Worm (Caenorhabditis elegans) whole organism, L2 larva: ENCODE measurements around the gene chtb-2.

Experiments
- C34F6.9 ChIP-seq: fragments of 150-350 bp; optimal IDR thresholded peaks from 2 replicates; lab custom pipeline; 2014; ENCODE audit warnings: missing biosample characterization, missing genetic modification characterization
- F13H6.1 ChIP-seq: sonication (generic microtip); optimal IDR thresholded peaks from 2 replicates; lab custom pipeline; 2016; ENCODE audit warnings: missing genetic modification characterization, missing compliant biosample characterization
- R02D3.7 ChIP-seq: fragments of 150-350 bp; optimal IDR thresholded peaks from 2 replicates; lab custom pipeline; 2014; ENCODE audit warnings: missing biosample characterization, missing genetic modification characterization
- ZK546.5 ChIP-seq: sonication (generic microtip); optimal IDR thresholded peaks from 2 replicates; lab custom pipeline; 2017; ENCODE audit warnings: missing biosample characterization, missing genetic modification characterization
- alr-1 ChIP-seq: fragments of 150-350 bp; optimal IDR thresholded peaks from 2 replicates; lab custom pipeline; 2014; ENCODE audit warnings: missing biosample characterization, missing genetic modification characterization
- aly-2 ChIP-seq: fragments of 150-350 bp; optimal IDR thresholded peaks from 2 replicates; lab custom pipeline; 2014; ENCODE audit warnings: missing biosample characterization, missing genetic modification characterization
- ama-1 ChIP-seq: fragments of 150-350 bp; optimal IDR thresholded peaks from 2 replicates; lab custom pipeline; 2018; ENCODE audit warnings: inconsistent platforms
- blmp-1 ChIP-seq: sonication (generic microtip); optimal IDR thresholded peaks from 2 replicates; lab custom pipeline; 2017; ENCODE audit warnings: missing genetic modification characterization, mild to moderate bottlenecking, missing compliant biosample characterization, antibody characterized with exemption, moderate library complexity; ENCODE audit not compliant: insufficient read depth
- ceh-16 ChIP-seq: fragments of 150-350 bp; optimal IDR thresholded peaks from 2 replicates; lab custom pipeline; 2014; ENCODE audit warnings: missing biosample characterization, missing genetic modification characterization
- ceh-82 ChIP-seq: fragments of 150-350 bp; optimal IDR thresholded peaks from 2 replicates; lab custom pipeline; 2014; ENCODE audit warnings: missing biosample characterization, missing genetic modification characterization
- crh-2 ChIP-seq: sonication (generic microtip); optimal IDR thresholded peaks from 2 replicates; lab custom pipeline; 2017; ENCODE audit warnings: missing biosample characterization, missing genetic modification characterization
- dmd-4 ChIP-seq: sonication (generic microtip); optimal IDR thresholded peaks from 2 replicates; lab custom pipeline; 2017; ENCODE audit warnings: missing biosample characterization, missing genetic modification characterization
- egl-27 ChIP-seq: sonication (generic microtip); optimal IDR thresholded peaks from 3 replicates; lab custom pipeline; 2017; ENCODE audit warnings: missing biosample characterization, missing genetic modification reagents, missing genetic modification characterization
- elt-1 ChIP-seq: fragments of 150-350 bp; optimal IDR thresholded peaks from 2 replicates; lab custom pipeline; 2014; ENCODE audit warnings: missing biosample characterization, missing genetic modification characterization
- fos-1 ChIP-seq: fragments of 150-350 bp; optimal IDR thresholded peaks from 2 replicates; lab custom pipeline; 2014; ENCODE audit warnings: missing biosample characterization, missing genetic modification characterization
- gmeb-1 ChIP-seq: fragments of 150-350 bp; optimal IDR thresholded peaks from 2 replicates; lab custom pipeline; 2014; ENCODE audit warnings: missing biosample characterization, missing genetic modification characterization
- lin-11 ChIP-seq: fragments of 150-350 bp; sonication (generic microtip); optimal IDR thresholded peaks from 2 replicates; lab custom pipeline; 2014; ENCODE audit warnings: missing biosample characterization, missing genetic modification characterization, inconsistent platforms, mixed read lengths
- lin-13 ChIP-seq: fragments of 150-350 bp; optimal IDR thresholded peaks from 2 replicates; lab custom pipeline; 2014; ENCODE audit warnings: missing biosample characterization, missing genetic modification reagents, missing genetic modification characterization
- lsy-2 ChIP-seq, 2 experiments: fragments of 150-350 bp in 1 of 2; sonication (generic microtip) in 1 of 2; optimal IDR thresholded peaks; 2 replicates each; lab custom pipeline; 2014 to 2017; ENCODE audit warnings: missing biosample characterization in 2 of 2, missing genetic modification characterization in 2 of 2
- mab-5 ChIP-seq: fragments of 150-350 bp; optimal IDR thresholded peaks from 2 replicates; lab custom pipeline; 2014; ENCODE audit warnings: missing biosample characterization, missing genetic modification characterization
- mbf-1 ChIP-seq: sonication (generic microtip); optimal IDR thresholded peaks from 2 replicates; lab custom pipeline; 2017; ENCODE audit warnings: missing biosample characterization, missing genetic modification characterization
- mdl-1 ChIP-seq, 2 experiments: fragments of 150-350 bp in 1 of 2; sonication (generic microtip) in 1 of 2; optimal IDR thresholded peaks; 2 replicates each; lab custom pipeline; 2017; ENCODE audit warnings: missing biosample characterization in 2 of 2, missing genetic modification characterization in 2 of 2
- nhr-10 ChIP-seq: sonication (generic microtip); optimal IDR thresholded peaks from 2 replicates; lab custom pipeline; 2017; ENCODE audit warnings: missing biosample characterization, missing genetic modification characterization
- nhr-11 ChIP-seq: fragments of 150-350 bp; optimal IDR thresholded peaks from 2 replicates; lab custom pipeline; 2014; ENCODE audit warnings: missing biosample characterization, missing genetic modification characterization
- nhr-12 ChIP-seq: fragments of 150-350 bp; optimal IDR thresholded peaks from 2 replicates; lab custom pipeline; 2014; ENCODE audit warnings: missing biosample characterization, missing genetic modification characterization
- nhr-129 ChIP-seq: fragments of 150-350 bp; optimal IDR thresholded peaks from 2 replicates; lab custom pipeline; 2014; ENCODE audit warnings: missing biosample characterization, missing genetic modification characterization
- nhr-23 ChIP-seq: fragments of 150-350 bp; optimal IDR thresholded peaks from 2 replicates; lab custom pipeline; 2014; ENCODE audit warnings: missing biosample characterization, missing genetic modification reagents, missing genetic modification characterization
- nhr-237 ChIP-seq: fragments of 150-350 bp; optimal IDR thresholded peaks from 2 replicates; lab custom pipeline; 2014; ENCODE audit warnings: missing biosample characterization, missing genetic modification characterization
- nhr-6 ChIP-seq: fragments of 150-350 bp; optimal IDR thresholded peaks from 2 replicates; lab custom pipeline; 2014; ENCODE audit warnings: missing biosample characterization, missing genetic modification characterization
- nhr-77 ChIP-seq: fragments of 150-350 bp; optimal IDR thresholded peaks from 2 replicates; lab custom pipeline; 2014; ENCODE audit warnings: missing biosample characterization, missing genetic modification characterization
- peb-1 ChIP-seq: fragments of 150-350 bp; optimal IDR thresholded peaks from 2 replicates; lab custom pipeline; 2014; ENCODE audit warnings: missing biosample characterization, missing genetic modification characterization
- sem-4 ChIP-seq: fragments of 150-350 bp; optimal IDR thresholded peaks from 2 replicates; lab custom pipeline; 2014; ENCODE audit warnings: missing biosample characterization, missing genetic modification reagents, missing genetic modification characterization
- skn-1 ChIP-seq: sonication (generic microtip); optimal IDR thresholded peaks from 2 replicates; lab custom pipeline; 2017; ENCODE audit warnings: missing biosample characterization, missing genetic modification characterization
- sma-9 ChIP-seq, 2 experiments: fragments of 150-350 bp in 1 of 2; sonication (generic microtip) in 1 of 2; optimal IDR thresholded peaks; 2 replicates each; lab custom pipeline; 2014 to 2016; ENCODE audit warnings: missing genetic modification characterization in 2 of 2, mild to moderate bottlenecking in 1 of 2, missing biosample characterization in 1 of 2, missing compliant biosample characterization in 1 of 2, missing genetic modification reagents in 1 of 2, moderate library complexity in 1 of 2
- snpc-4 ChIP-seq: fragments of 150-350 bp; optimal IDR thresholded peaks from 2 replicates; lab custom pipeline; 2014; ENCODE audit warnings: missing biosample characterization, missing genetic modification characterization
- unc-39 ChIP-seq: fragments of 150-350 bp; optimal IDR thresholded peaks from 2 replicates; lab custom pipeline; 2014; ENCODE audit warnings: missing biosample characterization, missing genetic modification characterization
- unc-55 ChIP-seq: fragments of 150-350 bp; sonication (generic microtip); optimal IDR thresholded peaks from 3 replicates; lab custom pipeline; 2014; ENCODE audit warnings: missing biosample characterization, missing genetic modification reagents, missing genetic modification characterization
- unc-62 ChIP-seq: fragments of 150-350 bp; optimal IDR thresholded peaks from 2 replicates; lab custom pipeline; 2014; ENCODE audit warnings: missing biosample characterization, missing genetic modification reagents, missing genetic modification characterization
- zag-1 ChIP-seq: fragments of 150-350 bp; optimal IDR thresholded peaks from 2 replicates; lab custom pipeline; 2014; ENCODE audit warnings: missing biosample characterization, missing genetic modification characterization
- ztf-1 ChIP-seq: fragments of 200-800 bp; sonication (Bioruptor generic); conservative IDR thresholded peaks from 2 replicates; pipeline ENCODE4 v1.3.6; 2022; ENCODE audit warnings: missing genetic modification characterization, missing compliant biosample characterization
- ztf-4 ChIP-seq: fragments of 150-350 bp; optimal IDR thresholded peaks from 2 replicates; lab custom pipeline; 2014; ENCODE audit warnings: missing biosample characterization, missing genetic modification characterization

chtb-2 gene

ce11 chrIII:6449854-6450253, 33.2 kb upstream of the chtb-2 start:
- TF ChIP-seq sma-9 (GFP tag; optimal IDR thresholded peaks at IDR 0.05; lab: Kevin White, UChicago) = no peak
- no peak for TF ChIP-seq sma-9 (tag; optimal IDR thresholded peaks at IDR 0.05; lab: Kevin White, UChicago)
- TF ChIP-seq lin-13 (GFP tag; lab: Kevin White, UChicago) = no peak
- no peak for TF ChIP-seq gmeb-1 (tag; lab: Kevin White, UChicago)
- no peak for TF ChIP-seq alr-1
- TF ChIP-seq nhr-10 = no peak
- TF ChIP-seq ZK546.5 (tag; lab: Kevin White, UChicago) = no peak
- no peak for TF ChIP-seq blmp-1
- TF ChIP-seq lsy-2 (tag; optimal IDR thresholded peaks at IDR 0.05; lab: Kevin White, UChicago) = no peak
- no peak for TF ChIP-seq mdl-1 (tag; optimal IDR thresholded peaks at IDR 0.05; lab: Kevin White, UChicago)
- no peak for TF ChIP-seq skn-1 (tag; lab: Kevin White, UChicago)
- no peak for TF ChIP-seq F13H6.1 (tag; lab: Kevin White, UChicago)
- no peak for TF ChIP-seq unc-62 (GFP tag; lab: Kevin White, UChicago)
- TF ChIP-seq unc-55 (GFP tag; lab: Kevin White, UChicago) = no peak
- TF ChIP-seq mab-5 (tag; lab: Kevin White, UChicago) = no peak
- no peak for TF ChIP-seq ztf-4
- TF ChIP-seq unc-39 (tag; lab: Kevin White, UChicago) = no peak
- no peak for TF ChIP-seq ceh-82 (tag; lab: Kevin White, UChicago)
- no peak for TF ChIP-seq ceh-16 (tag; lab: Kevin White, UChicago)
- TF ChIP-seq ztf-1 = no peak
- TF ChIP-seq, all 48 proteins: peak for 0

ce11 chrIII:6450596-6450995, 32.4 kb upstream of the chtb-2 start, which contains the start of gene T26A5.6:
Gene T26A5.6, minus strand, starts transcription at chrIII:6450696.
- TF ChIP-seq C34F6.9 (tag; lab: Kevin White, UChicago) (no peak), R02D3.7 (tag; lab: Kevin White, UChicago) (no peak), sma-9 (GFP tag; optimal IDR thresholded peaks at IDR 0.05; lab: Kevin White, UChicago) (no peak), sma-9 (tag; optimal IDR thresholded peaks at IDR 0.05; lab: Kevin White, UChicago) (no peak)
- TF ChIP-seq, all 48 proteins: peak for 0

ce11 chrIII:6452278-6452677, 30.7 kb upstream of the chtb-2 start, which contains the start of gene set-1:
Gene set-1, minus strand, starts transcription at chrIII:6452378.
- TF ChIP-seq peb-1 (no peak), F13H6.1 (tag; lab: Kevin White, UChicago) (no peak), crh-2 (no peak)
- TF ChIP-seq, all 48 proteins: peak for 0

ce11 chrIII:6452683-6453082, 30.3 kb upstream of the chtb-2 start:
- TF ChIP-seq lsy-2 (tag; optimal IDR thresholded peaks at IDR 0.05; lab: Kevin White, UChicago) (peak in 1 of 2 experiments; percentile 15), unc-55 (GFP tag; lab: Kevin White, UChicago) (peak; percentile 40), nhr-129 (peak; percentile 25), nhr-23 (no peak), C34F6.9 (tag; lab: Kevin White, UChicago) (peak; percentile 38)
- TF ChIP-seq, all 48 proteins: peak for 4

ce11 chrIII:6453665-6454064, 29.4 kb upstream of the chtb-2 start:
- TF ChIP-seq nhr-237 (tag; lab: Kevin White, UChicago) = no peak
- TF ChIP-seq dmd-4 (tag; lab: Kevin White, UChicago) = no peak
- TF ChIP-seq mab-5 (tag; lab: Kevin White, UChicago) = peak; percentile 33
- TF ChIP-seq zag-1 (tag; lab: Kevin White, UChicago) = peak; percentile 66
- no peak for TF ChIP-seq nhr-11
- peak; percentile 41 for TF ChIP-seq snpc-4 (tag; lab: Kevin White, UChicago)
- TF ChIP-seq ceh-16 (tag; lab: Kevin White, UChicago) = peak; percentile 4
- no peak for TF ChIP-seq nhr-12 (tag; lab: Kevin White, UChicago)
- peak; percentile 20 to 55 for TF ChIP-seq mdl-1 (tag; optimal IDR thresholded peaks at IDR 0.05; lab: Kevin White, UChicago)
- peak; percentile 90 for TF ChIP-seq sem-4 (tag; lab: Kevin White, UChicago)
- TF ChIP-seq peb-1 = no peak
- TF ChIP-seq unc-39 (tag; lab: Kevin White, UChicago) = no peak
- TF ChIP-seq ZK546.5 (tag; lab: Kevin White, UChicago) = no peak
- no peak for TF ChIP-seq R02D3.7 (tag; lab: Kevin White, UChicago)
- no peak for TF ChIP-seq nhr-77 (tag; lab: Kevin White, UChicago)
- peak; percentile 17 for TF ChIP-seq aly-2 (tag; lab: Kevin White, UChicago)
- TF ChIP-seq lin-11 = peak; percentile 67
- peak; percentile 89 for TF ChIP-seq blmp-1
- TF ChIP-seq egl-27 (tag; lab: Kevin White, UChicago) = peak; percentile 65
- peak; percentile 88 for TF ChIP-seq lin-13 (GFP tag; lab: Kevin White, UChicago)
- TF ChIP-seq ztf-4 = peak; percentile 83
- TF ChIP-seq F13H6.1 (tag; lab: Kevin White, UChicago) = peak; percentile 84
- TF ChIP-seq gmeb-1 (tag; lab: Kevin White, UChicago) = peak; percentile 77
- TF ChIP-seq fos-1 (tag; lab: Kevin White, UChicago) = peak; percentile 86
- TF ChIP-seq ztf-1 = no peak
- TF ChIP-seq nhr-10 = no peak
- peak; percentile 48 to 93 for TF ChIP-seq lsy-2 (tag; optimal IDR thresholded peaks at IDR 0.05; lab: Kevin White, UChicago)
- TF ChIP-seq elt-1 (tag; lab: Kevin White, UChicago) = no peak
- TF ChIP-seq ama-1 (lab: Kevin White, UChicago) = no peak
- TF ChIP-seq C34F6.9 (tag; lab: Kevin White, UChicago) = peak; percentile 85
- TF ChIP-seq ceh-82 (tag; lab: Kevin White, UChicago) = no peak
- TF ChIP-seq unc-62 (GFP tag; lab: Kevin White, UChicago) = no peak
- no peak for TF ChIP-seq nhr-23
- TF ChIP-seq crh-2 = peak; percentile 82
- TF ChIP-seq nhr-6 (tag; lab: Kevin White, UChicago) = peak; percentile 71
- TF ChIP-seq unc-55 (GFP tag; lab: Kevin White, UChicago) = peak; percentile 95
- no peak for TF ChIP-seq mbf-1 (tag; lab: Kevin White, UChicago)
